Worm (Caenorhabditis elegans): ENCODE results near the gene jhdm-1.

The jhdm-1 gene

DNA sequence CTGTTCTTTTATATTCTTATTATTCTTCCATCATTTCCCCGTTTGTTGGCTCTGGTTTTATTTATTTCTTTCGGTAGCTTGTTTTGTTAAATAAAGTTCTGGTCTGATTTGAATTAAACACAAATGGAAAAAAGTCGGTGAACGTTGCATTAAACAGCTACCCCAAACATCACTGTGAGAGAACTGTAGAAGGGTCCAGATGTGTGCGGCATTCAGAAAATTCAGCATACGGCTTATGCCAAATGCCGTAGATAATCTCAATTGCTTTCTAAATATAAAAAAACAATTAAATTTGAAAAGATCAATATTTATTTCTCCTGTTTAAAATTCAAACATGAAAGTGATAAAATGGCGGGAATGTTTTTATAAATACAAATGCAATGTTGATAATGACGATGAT lies 14.4 kb upstream of the jhdm-1 start:
- TF ChIP-seq lsy-2 (tag; optimal IDR thresholded peaks at IDR 0.05) (no peak), mls-2 (tag; optimal IDR thresholded peaks at IDR 0.05) (no peak), unc-62 (GFP tag; optimal IDR thresholded peaks at IDR 0.05) (no peak), blmp-1 (tag; optimal IDR thresholded peaks at IDR 0.05) (no peak), tbx-8 (GFP tag; optimal IDR thresholded peaks at IDR 0.05) (no peak), M03D4.4 (tag; optimal IDR thresholded peaks at IDR 0.05) (no peak), unc-39 (tag; optimal IDR thresholded peaks at IDR 0.05) (no peak), unc-120 (tag; optimal IDR thresholded peaks at IDR 0.05; ENCODE audit: poor library complexity, severe bottlenecking) (no peak), ceh-39 (tag; optimal IDR thresholded peaks at IDR 0.05) (no peak), mep-1 (tag; optimal IDR thresholded peaks at IDR 0.05) (no peak), nhr-12 (tag; optimal IDR thresholded peaks at IDR 0.05) (no peak), pha-4 (tag; optimal IDR thresholded peaks at IDR 0.05) (no peak), ceh-83 (GFP tag; optimal IDR thresholded peaks at IDR 0.05) (no peak), flh-1 (GFP tag; optimal IDR thresholded peaks at IDR 0.05) (no peak), ztf-11 (tag; optimal IDR thresholded peaks at IDR 0.05) (no peak), cnd-1 (tag; optimal IDR thresholded peaks at IDR 0.05) (no peak), nhr-28 (tag; optimal IDR thresholded peaks at IDR 0.05) (no peak), ceh-43 (GFP tag; optimal IDR thresholded peaks at IDR 0.05) (no peak), nhr-237 (tag; optimal IDR thresholded peaks at IDR 0.05) (no peak), zip-8 (tag; optimal IDR thresholded peaks at IDR 0.05) (no peak)

DNA sequence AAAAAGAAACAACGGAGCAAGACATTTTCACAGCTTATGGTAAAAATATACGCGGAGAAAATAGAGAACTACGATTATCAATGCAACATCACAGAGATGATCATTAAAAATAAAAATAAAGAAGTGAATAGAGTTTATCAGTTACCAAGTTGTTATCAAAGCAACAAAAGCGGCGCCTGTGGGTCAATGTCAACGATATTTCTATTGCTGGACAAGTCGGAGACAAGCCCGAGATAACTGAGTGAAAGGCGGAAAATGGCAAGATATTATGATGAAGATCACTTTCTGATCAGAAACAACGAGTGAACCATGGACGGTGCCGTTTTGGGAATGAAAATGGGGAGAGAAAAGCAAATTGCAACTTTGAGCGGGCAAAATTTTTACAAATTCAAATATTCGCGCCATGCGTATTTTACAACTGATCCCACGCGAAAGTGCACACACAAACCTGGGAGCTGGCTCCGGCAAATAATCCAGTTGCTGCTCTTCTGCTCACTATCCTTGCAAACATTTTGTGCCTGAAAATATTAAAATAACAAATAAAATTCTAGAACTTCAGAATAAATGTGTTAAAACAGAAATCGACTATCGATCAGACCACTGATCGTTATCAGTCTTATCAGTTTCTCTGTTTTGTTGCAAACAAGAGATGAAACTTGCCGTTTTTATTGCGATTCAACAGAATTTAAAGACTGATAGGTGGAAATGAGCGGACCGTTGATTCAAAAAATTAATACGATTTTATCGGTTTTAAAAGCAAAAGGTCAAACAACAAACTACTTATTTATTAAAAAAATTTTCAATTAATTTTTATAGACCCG lies 11.8 kb upstream of the jhdm-1 start, which contains the start of gene mel-32:
Gene mel-32, minus strand, starts transcription at position 696 of the 821 bp plus-strand sequence.
- no peak for TF ChIP-seq ceh-43 (GFP tag; optimal IDR thresholded peaks at IDR 0.05)
- TF ChIP-seq snpc-4 (tag; optimal IDR thresholded peaks at IDR 0.05), result no peak
- TF ChIP-seq nhr-237 (tag; optimal IDR thresholded peaks at IDR 0.05), result no peak
- no peak for TF ChIP-seq ceh-39 (tag; optimal IDR thresholded peaks at IDR 0.05)
- TF ChIP-seq M03D4.4 (tag; optimal IDR thresholded peaks at IDR 0.05), result no peak
- TF ChIP-seq unc-39 (tag; optimal IDR thresholded peaks at IDR 0.05), result no peak

DNA sequence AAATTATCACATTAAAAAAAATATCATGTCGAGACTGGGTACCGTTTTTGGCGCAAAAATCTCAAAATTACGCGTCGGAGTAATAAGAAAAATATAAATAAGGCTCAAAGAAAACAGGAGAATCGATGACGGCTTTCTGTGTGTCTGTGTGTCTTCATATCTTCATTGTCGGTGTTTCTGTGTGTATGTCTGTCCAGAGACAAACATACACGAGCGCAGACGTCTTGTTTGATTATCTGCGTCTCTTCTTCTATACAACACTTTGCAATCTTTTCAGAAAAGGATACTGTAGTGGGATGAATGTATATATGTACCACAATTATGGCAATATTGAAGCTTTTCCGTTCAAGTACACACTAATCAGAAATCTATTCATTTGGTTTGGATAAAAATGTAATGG lies 9.9 kb upstream of the jhdm-1 start, which contains the start of gene C05D11.13:
Gene C05D11.13, minus strand, starts transcription at position 252 of the 400 bp plus-strand sequence.
- no peak for TF ChIP-seq unc-39 (tag; optimal IDR thresholded peaks at IDR 0.05)
- TF ChIP-seq sptf-1 (tag; optimal IDR thresholded peaks at IDR 0.05), result no peak
- no peak for TF ChIP-seq nhr-76 (tag; optimal IDR thresholded peaks at IDR 0.05)
- TF ChIP-seq lin-32 (GFP tag; optimal IDR thresholded peaks at IDR 0.05), result no peak
- peak; percentile 3 for TF ChIP-seq mls-2 (tag; optimal IDR thresholded peaks at IDR 0.05)
- peak; percentile 37 for TF ChIP-seq unc-120 (tag; optimal IDR thresholded peaks at IDR 0.05; ENCODE audit: poor library complexity, severe bottlenecking)
- TF ChIP-seq lsy-2 (tag; optimal IDR thresholded peaks at IDR 0.05), result peak; percentile 43
- no peak for TF ChIP-seq nhr-28 (tag; optimal IDR thresholded peaks at IDR 0.05)
- TF ChIP-seq ham-2 (GFP tag; optimal IDR thresholded peaks at IDR 0.05), result peak; percentile 10
- no peak for TF ChIP-seq ceh-43 (GFP tag; optimal IDR thresholded peaks at IDR 0.05)
- peak; percentile 68 for TF ChIP-seq pha-4 (tag; optimal IDR thresholded peaks at IDR 0.05)
- TF ChIP-seq ztf-11 (tag; optimal IDR thresholded peaks at IDR 0.05), result no peak
- no peak for TF ChIP-seq flh-1 (GFP tag; optimal IDR thresholded peaks at IDR 0.05)
- TF ChIP-seq elt-3 (tag; optimal IDR thresholded peaks at IDR 0.05), result no peak
- no peak for TF ChIP-seq cnd-1 (tag; optimal IDR thresholded peaks at IDR 0.05)
- TF ChIP-seq M03D4.4 (tag; optimal IDR thresholded peaks at IDR 0.05), result peak; percentile 17

DNA sequence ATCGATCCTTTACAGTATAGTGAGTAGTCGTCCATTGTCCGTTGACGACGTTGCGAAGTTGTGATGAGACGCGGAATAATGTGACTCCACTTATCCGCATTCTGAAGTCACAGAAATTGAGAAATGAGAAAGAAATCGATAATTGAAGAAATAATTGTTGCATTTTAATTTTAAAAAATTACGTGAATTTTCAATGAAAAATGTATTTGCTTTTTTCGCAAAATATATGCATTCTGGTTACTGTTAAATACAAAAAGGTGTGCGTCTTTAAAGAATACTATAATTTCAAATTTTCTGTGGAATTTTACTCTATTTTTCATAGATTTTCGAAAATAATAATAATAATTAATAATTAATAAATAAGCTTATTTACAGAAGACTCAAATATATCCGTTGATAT lies 7.5 kb upstream of the jhdm-1 start, which contains the start of gene let-721:
Gene let-721, minus strand, starts transcription at position 101 of the 400 bp plus-strand sequence.
- no peak for TF ChIP-seq ztf-11 (tag; optimal IDR thresholded peaks at IDR 0.05)
- TF ChIP-seq nhr-76 (tag; optimal IDR thresholded peaks at IDR 0.05), result no peak
- no peak for TF ChIP-seq ceh-83 (GFP tag; optimal IDR thresholded peaks at IDR 0.05)
- TF ChIP-seq mep-1 (tag; optimal IDR thresholded peaks at IDR 0.05), result no peak
- TF ChIP-seq mls-2 (tag; optimal IDR thresholded peaks at IDR 0.05), result no peak
- no peak for TF ChIP-seq unc-62 (GFP tag; optimal IDR thresholded peaks at IDR 0.05)
- no peak for TF ChIP-seq sptf-1 (tag; optimal IDR thresholded peaks at IDR 0.05)

DNA sequence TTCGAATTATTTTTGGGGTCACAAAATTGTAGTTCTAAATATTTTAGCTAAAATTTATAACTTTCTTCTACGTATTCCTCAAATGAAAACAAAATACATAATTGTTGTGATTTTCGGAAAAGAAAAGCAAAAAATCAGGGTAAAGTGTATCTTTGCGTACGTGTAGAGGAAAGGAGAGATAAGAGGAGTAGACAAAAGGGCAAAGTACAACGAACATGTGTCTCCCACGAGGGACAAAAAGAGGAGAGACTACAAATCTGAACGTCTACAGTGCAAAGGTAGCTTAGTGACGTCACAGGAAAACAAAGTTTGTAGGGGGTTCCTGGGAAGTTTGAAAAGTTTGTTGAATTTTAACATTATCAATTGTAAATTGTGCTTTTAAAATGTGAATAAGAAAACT lies 6.8 kb upstream of the jhdm-1 start:
- TF ChIP-seq unc-62 (GFP tag; optimal IDR thresholded peaks at IDR 0.05), result no peak
- TF ChIP-seq nhr-237 (tag; optimal IDR thresholded peaks at IDR 0.05), result peak; percentile 10
- peak; percentile 27 for TF ChIP-seq zip-8 (tag; optimal IDR thresholded peaks at IDR 0.05)
- no peak for TF ChIP-seq elt-3 (tag; optimal IDR thresholded peaks at IDR 0.05)
- TF ChIP-seq hlh-1 (tag; optimal IDR thresholded peaks at IDR 0.05), result peak; percentile 75
- TF ChIP-seq lin-13 (tag; optimal IDR thresholded peaks at IDR 0.05), result no peak
- no peak for TF ChIP-seq flh-1 (GFP tag; optimal IDR thresholded peaks at IDR 0.05)
- no peak for TF ChIP-seq bed-3 (GFP tag; optimal IDR thresholded peaks at IDR 0.05)
- TF ChIP-seq unc-39 (tag; optimal IDR thresholded peaks at IDR 0.05), result no peak

All from whole organism, mixed stage, embryonic.